Fruit fly (Drosophila melanogaster): ENCODE data around the gene r-l.

The r-l gene

dm6 chr3R:21064000-21064924 lies 8.9 kb downstream of the r-l start, which contains the start of gene Cortactin:
Gene Cortactin (minus strand): TSS chr3R:21064471.
- TF ChIP-seq Abd-B (GFP tag; optimal IDR thresholded peaks at IDR 0.05) (no peak), brk (GFP tag; optimal IDR thresholded peaks at IDR 0.05) (no peak), usp (GFP tag; optimal IDR thresholded peaks at IDR 0.05) (no peak), tai (GFP tag; optimal IDR thresholded peaks at IDR 0.05) (no peak), GATAd (GFP tag; optimal IDR thresholded peaks at IDR 0.05) (no peak), rgr (GFP tag; optimal IDR thresholded peaks at IDR 0.05) (no peak), Rel (GFP tag; optimal IDR thresholded peaks at IDR 0.05) (no peak), Rel (tag; optimal IDR thresholded peaks at IDR 0.05) (no peak), Dif (GFP tag; optimal IDR thresholded peaks at IDR 0.05; ENCODE audit: partially characterized antibody) (peak; percentile 91), sv (GFP tag; optimal IDR thresholded peaks at IDR 0.05) (no peak), jim (GFP tag; optimal IDR thresholded peaks at IDR 0.05) (no peak), dsf (GFP tag; optimal IDR thresholded peaks at IDR 0.05; ENCODE audit: borderline replicate concordance) (no peak), HLH106 (tag; optimal IDR thresholded peaks at IDR 0.05) (no peak), Vsx2 (GFP tag; optimal IDR thresholded peaks at IDR 0.05; ENCODE audit: partially characterized antibody) (no peak), N (GFP tag; optimal IDR thresholded peaks at IDR 0.05) (no peak), OdsH (GFP tag; optimal IDR thresholded peaks at IDR 0.05) (no peak), Hnf4 (GFP tag; optimal IDR thresholded peaks at IDR 0.05) (peak; percentile 11), Dfd (GFP tag; optimal IDR thresholded peaks at IDR 0.05) (no peak), CrebA (GFP tag; optimal IDR thresholded peaks at IDR 0.05; ENCODE audit: borderline replicate concordance) (no peak), dmrt93B (GFP tag; optimal IDR thresholded peaks at IDR 0.05) (no peak), Jra (GFP tag; optimal IDR thresholded peaks at IDR 0.05) (peak; percentile 27), h (GFP tag; optimal IDR thresholded peaks at IDR 0.05) (no peak), pan (optimal IDR thresholded peaks at IDR 0.05) (no peak), psq (GFP tag; optimal IDR thresholded peaks at IDR 0.05) (no peak), CG9705 (GFP tag; optimal IDR thresholded peaks at IDR 0.05) (no peak), foxo (GFP tag; optimal IDR thresholded peaks at IDR 0.05) (no peak), sage (GFP tag; optimal IDR thresholded peaks at IDR 0.05) (no peak), lola (GFP tag; optimal IDR thresholded peaks at IDR 0.05) (no peak), Hr83 (GFP tag; optimal IDR thresholded peaks at IDR 0.05; ENCODE audit: poor library complexity, severe bottlenecking) (peak; percentile 10), Mio (GFP tag; optimal IDR thresholded peaks at IDR 0.05) (no peak), CG32264 (GFP tag; optimal IDR thresholded peaks at IDR 0.05) (no peak), Myc (optimal IDR thresholded peaks at IDR 0.05) (peak; percentile 37), dl (GFP tag; optimal IDR thresholded peaks at IDR 0.05; ENCODE audit: insufficient read depth in 1 of 2, partially characterized antibody in 2 of 2) (peak; percentile 4 to 44), br (GFP tag; optimal IDR thresholded peaks at IDR 0.05) (no peak), ey (GFP tag; optimal IDR thresholded peaks at IDR 0.05) (no peak), fru (GFP tag; optimal IDR thresholded peaks at IDR 0.05) (no peak)

DNA sequence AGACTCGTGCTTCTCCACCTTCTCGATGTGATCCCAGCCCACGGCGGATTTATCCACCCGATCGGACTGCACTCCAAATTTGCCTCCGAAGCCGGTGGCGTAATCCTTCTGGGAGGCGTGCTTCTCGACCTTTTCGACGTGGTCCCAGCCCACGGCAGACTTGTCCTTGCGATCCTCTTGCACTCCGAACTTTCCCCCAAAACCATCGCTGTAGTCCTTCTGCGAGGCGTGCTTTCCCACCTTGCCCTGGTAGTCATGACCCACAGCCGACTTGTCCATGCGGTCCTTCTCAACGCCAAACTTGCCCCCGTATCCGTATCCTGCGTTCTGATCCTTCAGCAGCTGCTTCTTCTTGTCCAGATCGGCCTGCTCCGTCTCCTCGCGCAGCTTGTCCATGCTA lies 9.7 kb downstream of the r-l start:
- TF ChIP-seq Hnf4 (GFP tag; optimal IDR thresholded peaks at IDR 0.05) (no peak), woc (GFP tag; optimal IDR thresholded peaks at IDR 0.05) (no peak), dmrt93B (GFP tag; optimal IDR thresholded peaks at IDR 0.05) (no peak), brk (GFP tag; optimal IDR thresholded peaks at IDR 0.05) (no peak), Rel (GFP tag; optimal IDR thresholded peaks at IDR 0.05) (no peak), Rel (tag; optimal IDR thresholded peaks at IDR 0.05) (no peak), jim (GFP tag; optimal IDR thresholded peaks at IDR 0.05) (no peak), pan (optimal IDR thresholded peaks at IDR 0.05) (no peak), ey (GFP tag; optimal IDR thresholded peaks at IDR 0.05) (no peak), Jra (GFP tag; optimal IDR thresholded peaks at IDR 0.05) (no peak), N (GFP tag; optimal IDR thresholded peaks at IDR 0.05) (no peak), OdsH (GFP tag; optimal IDR thresholded peaks at IDR 0.05) (no peak), br (GFP tag; optimal IDR thresholded peaks at IDR 0.05) (no peak), Sp1 (GFP tag; optimal IDR thresholded peaks at IDR 0.05) (no peak), HLH106 (tag; optimal IDR thresholded peaks at IDR 0.05) (no peak), usp (GFP tag; optimal IDR thresholded peaks at IDR 0.05) (no peak), GATAd (GFP tag; optimal IDR thresholded peaks at IDR 0.05) (no peak), lola (GFP tag; optimal IDR thresholded peaks at IDR 0.05) (no peak), fru (GFP tag; optimal IDR thresholded peaks at IDR 0.05) (no peak), Abd-B (GFP tag; optimal IDR thresholded peaks at IDR 0.05) (no peak)
